Worm (Caenorhabditis elegans) whole organism, late embryonic: ENCODE results near the gene nhr-78.

Experiments
- ceh-2 ChIP-seq: sonication (generic microtip); optimal IDR thresholded peaks from 2 replicates; lab custom pipeline; 2016; ENCODE audit warnings: missing genotype, missing genetic modification characterization, missing compliant biosample characterization
- nfya-1 ChIP-seq: sonication (generic microtip); optimal IDR thresholded peaks from 2 replicates; lab custom pipeline; 2017; ENCODE audit warnings: missing genetic modification characterization, mild to moderate bottlenecking, missing compliant biosample characterization, antibody characterized with exemption, moderate library complexity
- pax-1 ChIP-seq: fragments of 150-350 bp; optimal IDR thresholded peaks from 2 replicates; lab custom pipeline; 2014; ENCODE audit warnings: missing biosample characterization, missing genetic modification characterization

DNA sequence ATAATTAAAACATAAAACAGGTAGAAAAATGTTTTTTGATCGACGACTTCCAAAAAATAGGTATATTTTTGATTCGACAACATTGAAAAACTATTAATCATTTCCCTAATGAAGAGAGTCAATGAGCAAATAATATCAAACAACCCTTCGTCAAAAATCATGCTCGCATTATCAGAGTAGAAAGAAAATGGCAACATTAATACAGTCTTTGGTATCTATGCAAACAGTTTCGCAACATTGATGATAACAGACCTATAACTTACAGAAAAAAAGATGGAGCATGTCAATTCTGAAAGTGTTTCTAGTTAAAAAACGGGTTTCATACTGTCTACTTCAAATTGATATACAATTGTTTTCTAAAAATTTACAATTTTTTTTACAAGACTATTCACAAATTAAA lies 7.3 kb upstream of the nhr-78 start:
- TF ChIP-seq nfya-1 (tag; lab: Kevin White, UChicago) (no peak), ceh-2 (tag; lab: Kevin White, UChicago) (no peak), pax-1 (tag; lab: Kevin White, UChicago) (no peak)
